Fruit fly (Drosophila melanogaster): Measurements from ENCODE around the gene wrm1.

The wrm1 gene

dm6 chr3L:7334990-7335389 lies at the start of gene wrm1, which contains the start of gene wrm2 (continued):
- TF ChIP-seq Sin3A (optimal IDR thresholded peaks at IDR 0.05) (peak; percentile 10), CG31441 (GFP tag; IDR thresholded peaks at IDR 0.05) (no peak), Doc2 (GFP tag; IDR thresholded peaks at IDR 0.05) (no peak), danr (GFP tag; IDR thresholded peaks at IDR 0.05) (no peak), toy (GFP tag; IDR thresholded peaks at IDR 0.05) (no peak), CG12219 (GFP tag; optimal IDR thresholded peaks at IDR 0.05) (no peak), Chrac-16 (GFP tag; optimal IDR thresholded peaks at IDR 0.05) (no peak), bigmax (GFP tag; optimal IDR thresholded peaks at IDR 0.05) (no peak), trh (GFP tag; optimal IDR thresholded peaks at IDR 0.05) (no peak), CG12299 (tag; optimal IDR thresholded peaks at IDR 0.05) (no peak), jigr1 (GFP tag; IDR thresholded peaks at IDR 0.05) (no peak), slp2 (GFP tag; optimal IDR thresholded peaks at IDR 0.05) (no peak), CG10543 (GFP tag; optimal IDR thresholded peaks at IDR 0.05) (no peak), Lhr (GFP tag; optimal IDR thresholded peaks at IDR 0.05) (peak; percentile 46), Hand (GFP tag; optimal IDR thresholded peaks at IDR 0.05) (no peak), CG2712 (tag; optimal IDR thresholded peaks at IDR 0.05) (peak; percentile 42), CG9727 (GFP tag; optimal IDR thresholded peaks at IDR 0.05) (no peak), chinmo (GFP tag; IDR thresholded peaks at IDR 0.05; ENCODE audit: partially characterized antibody) (0 out of 4 replicates have a peak, but pooled peaks have one; percentile 13), disco-r (GFP tag; optimal IDR thresholded peaks at IDR 0.05) (no peak), CG9215 (GFP tag; IDR thresholded peaks at IDR 0.05) (no peak), CG13624 (GFP tag; optimal IDR thresholded peaks at IDR 0.05) (no peak), hkb (optimal IDR thresholded peaks at IDR 0.05) (no peak), hkb (GFP tag; IDR thresholded peaks at IDR 0.05) (no peak), Six4 (GFP tag; optimal IDR thresholded peaks at IDR 0.05) (no peak), Ptx1 (GFP tag; IDR thresholded peaks at IDR 0.05) (no peak), Elba2 (GFP tag; optimal IDR thresholded peaks at IDR 0.05) (peak; percentile 88), CG2120 (GFP tag; optimal IDR thresholded peaks at IDR 0.05) (no peak), Scr (GFP tag; IDR thresholded peaks at IDR 0.05; ENCODE audit: partially characterized antibody) (peak; percentile 61), CG3065 (GFP tag; optimal IDR thresholded peaks at IDR 0.05) (peak; percentile 66), B-H1 (GFP tag; IDR thresholded peaks at IDR 0.05) (no peak), CG7745 (tag; optimal IDR thresholded peaks at IDR 0.05) (no peak), CG10979 (tag; optimal IDR thresholded peaks at IDR 0.05) (peak; percentile 7), prd (optimal IDR thresholded peaks at IDR 0.05) (no peak), prd (GFP tag; IDR thresholded peaks at IDR 0.05) (no peak), oc (tag; optimal IDR thresholded peaks at IDR 0.05) (no peak), CG10565 (GFP tag; optimal IDR thresholded peaks at IDR 0.05) (no peak), CG11504 (tag; optimal IDR thresholded peaks at IDR 0.05) (peak; percentile 98), ac (GFP tag; optimal IDR thresholded peaks at IDR 0.05) (no peak), CG1024 (GFP tag; IDR thresholded peaks at IDR 0.05) (no peak), CG14014 (GFP tag; IDR thresholded peaks at IDR 0.05) (no peak), mam (GFP tag; optimal IDR thresholded peaks at IDR 0.05) (peak; percentile 3), CG6683 (GFP tag; optimal IDR thresholded peaks at IDR 0.05) (no peak), crc (GFP tag; optimal IDR thresholded peaks at IDR 0.05) (no peak), Rx (GFP tag; IDR thresholded peaks at IDR 0.05) (no peak), dimm (GFP tag; IDR thresholded peaks at IDR 0.05) (no peak), Vsx1 (GFP tag; optimal IDR thresholded peaks at IDR 0.05) (no peak), E2f2 (GFP tag; IDR thresholded peaks at IDR 0.05) (peak; percentile 48; the same call in 1 of the 2 replicates), dm (GFP tag; optimal IDR thresholded peaks at IDR 0.05) (peak; percentile 54), CG12942 (GFP tag; optimal IDR thresholded peaks at IDR 0.05) (no peak), Ravus (GFP tag; IDR thresholded peaks at IDR 0.05) (no peak), CG13287 (GFP tag; IDR thresholded peaks at IDR 0.05; ENCODE audit: partially characterized antibody) (peak; percentile 76), knrl (GFP tag; IDR thresholded peaks at IDR 0.05; ENCODE audit: partially characterized antibody) (peak; percentile 56; the same call in 1 of the 3 replicates)

All from whole organism, embryonic.